Worm (Caenorhabditis elegans) whole organism, young adult: ENCODE data around the gene F23D12.7.

Source experiments
- B0035.1 ChIP-seq: sonication (generic microtip); optimal IDR thresholded peaks from 2 replicates; lab custom pipeline; 2016; ENCODE audit warnings: missing genetic modification characterization, mild to moderate bottlenecking, missing compliant biosample characterization, missing genotype, missing genetic modification reagents
- B0336.3 ChIP-seq: fragments of 200-800 bp; sonication (Bioruptor generic); IDR thresholded peaks from 2 replicates; pipeline ENCODE4 v1.3.6; 2022; ENCODE audit warnings: missing genetic modification characterization, missing compliant biosample characterization
- C17E4.6 ChIP-seq: fragments of 200-800 bp; sonication (Bioruptor generic); IDR thresholded peaks from 2 replicates; pipeline ENCODE4 v1.3.6; 2022; ENCODE audit warnings: missing genetic modification reagents, missing genetic modification characterization, missing compliant biosample characterization
- F57A8.1 ChIP-seq: fragments of 200-800 bp; sonication (Bioruptor generic); optimal IDR thresholded peaks from 2 replicates; lab custom pipeline; 2018; ENCODE audit warnings: mild to moderate bottlenecking, missing genetic modification characterization, moderate library complexity, missing compliant biosample characterization
- K12H6.12 ChIP-seq: fragments of 200-800 bp; sonication (Bioruptor generic); optimal IDR thresholded peaks from 2 replicates; lab custom pipeline; 2018; ENCODE audit warnings: mild to moderate bottlenecking, missing genetic modification characterization, missing compliant biosample characterization
- Y53F4B.3 ChIP-seq: fragments of 200-800 bp; sonication (Bioruptor generic); IDR thresholded peaks from 2 replicates; pipeline ENCODE4 v1.3.6; 2022; ENCODE audit warnings: missing genetic modification reagents, missing genetic modification characterization, missing compliant biosample characterization
- Y56A3A.18 ChIP-seq: fragments of 200-800 bp; sonication (Bioruptor generic); IDR thresholded peaks from 2 replicates; pipeline ENCODE4 v1.3.6; 2022; ENCODE audit warnings: missing genetic modification reagents, missing genetic modification characterization, missing compliant biosample characterization
- Y95B8A.8 ChIP-seq: fragments of 200-800 bp; sonication (Bioruptor generic); IDR thresholded peaks from 2 replicates; pipeline ENCODE4 v1.3.6; 2022; ENCODE audit warnings: missing genetic modification reagents, missing genetic modification characterization, missing compliant biosample characterization
- akir-1 ChIP-seq: fragments of 200-800 bp; sonication (Bioruptor generic); optimal IDR thresholded peaks from 2 replicates; lab custom pipeline; 2018; ENCODE audit warnings: mild to moderate bottlenecking, missing genetic modification characterization, moderate library complexity, missing compliant biosample characterization
- ccch-3 ChIP-seq: fragments of 200-800 bp; sonication (Bioruptor generic); optimal IDR thresholded peaks from 2 replicates; lab custom pipeline; 2018; ENCODE audit warnings: mild to moderate bottlenecking, missing genetic modification characterization, missing compliant biosample characterization
- cebp-2 ChIP-seq: fragments of 200-800 bp; sonication (Bioruptor generic); IDR thresholded peaks from 2 replicates; pipeline ENCODE4 v1.3.6; 2022; ENCODE audit warnings: missing genetic modification characterization, missing compliant biosample characterization
- ceh-100 ChIP-seq: fragments of 200-800 bp; sonication (Bioruptor generic); IDR thresholded peaks from 2 replicates; pipeline ENCODE4 v1.3.6; 2022; ENCODE audit warnings: missing genetic modification reagents, missing genetic modification characterization, missing compliant biosample characterization
- ceh-27 ChIP-seq: fragments of 200-800 bp; sonication (Bioruptor generic); optimal IDR thresholded peaks from 2 replicates; lab custom pipeline; 2018; ENCODE audit warnings: mild to moderate bottlenecking, missing genetic modification characterization, moderate library complexity, missing compliant biosample characterization
- ceh-40 ChIP-seq: fragments of 200-800 bp; sonication (Bioruptor generic); IDR thresholded peaks from 2 replicates; pipeline ENCODE4 v1.3.6; 2022; ENCODE audit warnings: missing genetic modification characterization, missing compliant biosample characterization
- ceh-79 ChIP-seq: sonication (generic microtip); optimal IDR thresholded peaks from 2 replicates; lab custom pipeline; 2017; ENCODE audit warnings: mild to moderate bottlenecking, missing genetic modification characterization, missing compliant biosample characterization
- ceh-91 ChIP-seq: fragments of 200-800 bp; sonication (Bioruptor generic); IDR thresholded peaks from 2 replicates; pipeline ENCODE4 v1.3.6; 2022; ENCODE audit warnings: missing genetic modification reagents, missing genetic modification characterization, missing compliant biosample characterization
- dpff-1 ChIP-seq: sonication (generic microtip); optimal IDR thresholded peaks from 2 replicates; lab custom pipeline; 2017; ENCODE audit warnings: mild to moderate bottlenecking, missing genetic modification characterization, missing compliant biosample characterization
- egl-18 ChIP-seq: fragments of 200-800 bp; sonication (Bioruptor generic); IDR thresholded peaks from 2 replicates; pipeline ENCODE4 v1.3.6; 2022; ENCODE audit warnings: missing genetic modification reagents, missing genetic modification characterization, missing compliant biosample characterization
- ekl-4 ChIP-seq: fragments of 200-800 bp; sonication (Bioruptor generic); IDR thresholded peaks from 2 replicates; pipeline ENCODE4 v1.3.6; 2022; ENCODE audit warnings: missing genetic modification reagents, missing genetic modification characterization, missing compliant biosample characterization
- gei-17 ChIP-seq: fragments of 200-800 bp; sonication (Bioruptor generic); optimal IDR thresholded peaks from 2 replicates; lab custom pipeline; 2018; ENCODE audit warnings: mild to moderate bottlenecking, missing genetic modification characterization, missing compliant biosample characterization
- him-1 ChIP-seq: sonication (generic microtip); optimal IDR thresholded peaks from 2 replicates; lab custom pipeline; 2016; ENCODE audit warnings: missing genotype, missing genetic modification reagents, missing genetic modification characterization, missing compliant biosample characterization
- hmg-1.2 ChIP-seq: fragments of 200-800 bp; sonication (Bioruptor generic); IDR thresholded peaks from 2 replicates; pipeline ENCODE4 v1.3.6; 2022; ENCODE audit warnings: missing genetic modification reagents, missing genetic modification characterization, missing compliant biosample characterization
- hmg-20 ChIP-seq: fragments of 200-800 bp; sonication (Bioruptor generic); IDR thresholded peaks from 2 replicates; pipeline ENCODE4 v1.3.6; 2022; ENCODE audit warnings: missing genetic modification reagents, missing genetic modification characterization, missing compliant biosample characterization
- let-526 ChIP-seq: fragments of 200-800 bp; sonication (Bioruptor generic); IDR thresholded peaks from 2 replicates; pipeline ENCODE4 v1.3.6; 2022; ENCODE audit warnings: missing genetic modification reagents, missing genetic modification characterization, missing compliant biosample characterization
- let-607 ChIP-seq, 2 experiments: fragments of 200-800 bp in 1 of 2; sonication (Bioruptor generic) in 1 of 2; sonication (generic microtip) in 1 of 2; optimal IDR thresholded peaks; 2 replicates each; lab custom pipeline; 2016 to 2018; ENCODE audit warnings: mild to moderate bottlenecking in 2 of 2, missing compliant biosample characterization in 2 of 2, missing genetic modification characterization in 2 of 2, moderate library complexity in 2 of 2, missing genotype in 1 of 2
- lin-26 ChIP-seq: fragments of 200-800 bp; sonication (Bioruptor generic); IDR thresholded peaks from 2 replicates; pipeline ENCODE4 v1.3.6; 2022; ENCODE audit warnings: missing genetic modification reagents, missing genetic modification characterization, missing compliant biosample characterization
- lin-35 ChIP-seq, 3 experiments: fragments of 150-350 bp in 2 of 3; sonication (generic microtip) in 1 of 3; optimal IDR thresholded peaks; 2 replicates each; lab custom pipeline; 2014 to 2018; ENCODE audit warnings: missing biosample characterization in 3 of 3, missing genetic modification characterization in 3 of 3, missing genetic modification reagents in 3 of 3
- lsl-1 ChIP-seq: fragments of 200-800 bp; sonication (Bioruptor generic); optimal IDR thresholded peaks from 2 replicates; lab custom pipeline; 2018; ENCODE audit warnings: mild to moderate bottlenecking, missing genetic modification characterization, moderate library complexity, missing compliant biosample characterization
- lsy-27 ChIP-seq: sonication (generic microtip); optimal IDR thresholded peaks from 2 replicates; lab custom pipeline; 2017; ENCODE audit warnings: missing genetic modification characterization, mild to moderate bottlenecking, missing compliant biosample characterization, antibody characterized with exemption, missing genotype, borderline replicate concordance; ENCODE audit not compliant: insufficient read depth
- madf-10 ChIP-seq: sonication (generic microtip); optimal IDR thresholded peaks from 2 replicates; lab custom pipeline; 2016; ENCODE audit warnings: mild to moderate bottlenecking, missing genetic modification characterization, missing compliant biosample characterization
- madf-6 ChIP-seq: fragments of 200-800 bp; sonication (Bioruptor generic); IDR thresholded peaks from 2 replicates; pipeline ENCODE4 v1.3.6; 2022; ENCODE audit warnings: missing genetic modification reagents, missing genetic modification characterization, missing compliant biosample characterization
- mcd-1 ChIP-seq: fragments of 200-800 bp; sonication (Bioruptor generic); IDR thresholded peaks from 2 replicates; pipeline ENCODE4 v1.3.6; 2022; ENCODE audit warnings: missing genetic modification reagents, missing genetic modification characterization, missing compliant biosample characterization
- mes-4 ChIP-seq: sonication (generic microtip); optimal IDR thresholded peaks from 2 replicates; lab custom pipeline; 2016; ENCODE audit warnings: missing genotype, missing genetic modification characterization, missing compliant biosample characterization
- nhr-120 ChIP-seq: fragments of 200-800 bp; sonication (Bioruptor generic); IDR thresholded peaks from 2 replicates; pipeline ENCODE4 v1.3.6; 2022; ENCODE audit warnings: missing genetic modification characterization, missing compliant biosample characterization
- nhr-179 ChIP-seq: sonication (generic microtip); optimal IDR thresholded peaks from 2 replicates; lab custom pipeline; 2016; ENCODE audit warnings: mild to moderate bottlenecking, missing genetic modification characterization, missing compliant biosample characterization
- nhr-80 ChIP-seq: sonication (generic microtip); optimal IDR thresholded peaks from 2 replicates; lab custom pipeline; 2016; ENCODE audit warnings: missing genetic modification characterization, missing compliant biosample characterization
- nhr-90 ChIP-seq: sonication (generic microtip); optimal IDR thresholded peaks from 2 replicates; lab custom pipeline; 2016; ENCODE audit warnings: missing genotype, mild to moderate bottlenecking, missing genetic modification characterization, missing compliant biosample characterization
- pha-4 ChIP-seq: fragments of 150-350 bp; sonication (generic microtip); optimal IDR thresholded peaks from 2 replicates; lab custom pipeline; 2014; ENCODE audit warnings: missing biosample characterization, missing genetic modification reagents, missing genetic modification characterization
- rcor-1 ChIP-seq: fragments of 200-800 bp; sonication (Bioruptor generic); IDR thresholded peaks from 2 replicates; pipeline ENCODE4 v1.3.6; 2022; ENCODE audit warnings: missing genetic modification reagents, missing genetic modification characterization, missing compliant biosample characterization
- rec-8 ChIP-seq, 2 experiments: sonication (generic microtip); optimal IDR thresholded peaks; 2 replicates each; lab custom pipeline; 2016; ENCODE audit warnings: mild to moderate bottlenecking in 2 of 2, missing genetic modification characterization in 2 of 2, missing genetic modification reagents in 2 of 2, missing genotype in 2 of 2, missing biosample characterization in 1 of 2, missing compliant biosample characterization in 1 of 2, moderate library complexity in 1 of 2
- sdz-38 ChIP-seq: sonication (generic microtip); optimal IDR thresholded peaks from 2 replicates; lab custom pipeline; 2016; ENCODE audit warnings: missing genotype, missing genetic modification characterization, missing compliant biosample characterization
- snpc-3.4 ChIP-seq: sonication (generic microtip); optimal IDR thresholded peaks from 2 replicates; lab custom pipeline; 2017; ENCODE audit warnings: missing genetic modification characterization, mild to moderate bottlenecking, missing compliant biosample characterization, antibody characterized with exemption, moderate library complexity, missing genotype, missing genetic modification reagents
- snpc-4 ChIP-seq, 5 experiments: fragments of 150-350 bp in 1 of 5; sonication (generic microtip) in 4 of 5; optimal IDR thresholded peaks; 2 replicates each; lab custom pipeline; 2014 to 2018; ENCODE audit warnings: missing genetic modification characterization in 5 of 5, missing biosample characterization in 3 of 5, antibody characterized with exemption in 2 of 5, mild to moderate bottlenecking in 2 of 5, missing compliant biosample characterization in 2 of 5, missing genotype in 2 of 5, moderate library complexity in 2 of 5, missing genetic modification reagents in 1 of 5
- sptf-2 ChIP-seq: fragments of 200-800 bp; sonication (Bioruptor generic); optimal IDR thresholded peaks from 2 replicates; lab custom pipeline; 2018; ENCODE audit warnings: mild to moderate bottlenecking, missing genetic modification characterization, missing compliant biosample characterization
- unc-130 ChIP-seq: sonication (generic microtip); optimal IDR thresholded peaks from 2 replicates; lab custom pipeline; 2016; ENCODE audit warnings: missing genetic modification reagents, missing genetic modification characterization, missing compliant biosample characterization
- ztf-22 ChIP-seq: fragments of 200-800 bp; sonication (Bioruptor generic); optimal IDR thresholded peaks from 2 replicates; lab custom pipeline; 2018; ENCODE audit warnings: mild to moderate bottlenecking, missing genetic modification characterization, moderate library complexity, missing compliant biosample characterization
- ztf-26 ChIP-seq: sonication (generic microtip); optimal IDR thresholded peaks from 2 replicates; lab custom pipeline; 2017; ENCODE audit warnings: missing genetic modification characterization, missing compliant biosample characterization
- ztf-6 ChIP-seq: fragments of 200-800 bp; sonication (Bioruptor generic); IDR thresholded peaks from 2 replicates; pipeline ENCODE4 v1.3.6; 2022; ENCODE audit warnings: missing genetic modification reagents, missing genetic modification characterization, missing compliant biosample characterization

F23D12.7 gene

ce11 chrX:14500422-14501058, 46.9 kb upstream of the F23D12.7 start (continued):
- TF ChIP-seq rec-8 (tag; optimal IDR thresholded peaks at IDR 0.05; lab: Kevin White, UChicago) (no peak), ccch-3 (GFP tag; lab: Kevin White, UChicago) (no peak), B0336.3 (GFP tag; lab: Robert Waterston, UW) (peak; percentile 51; the same call in 1 of the 2 replicates), ceh-40 (GFP tag; lab: Robert Waterston, UW) (no peak), cebp-2 (no peak), C17E4.6 (no peak), snpc-4 (GFP tag; optimal IDR thresholded peaks at IDR 0.05; lab: Kevin White, UChicago) (no peak), snpc-4 (tag; optimal IDR thresholded peaks at IDR 0.05; lab: Kevin White, UChicago) (peak in 3 of 4 experiments; percentile 0 to 42 (median 28)), let-607 (tag; optimal IDR thresholded peaks at IDR 0.05; lab: Kevin White, UChicago) (peak in 1 of 2 experiments; percentile 88), pha-4 (tag; lab: Kevin White, UChicago) (peak; percentile 43), gei-17 (GFP tag; lab: Kevin White, UChicago) (peak; percentile 19), let-526 (GFP tag; lab: Robert Waterston, UW) (no peak), ceh-79 (tag; lab: Kevin White, UChicago) (no peak), nhr-80 (tag; lab: Kevin White, UChicago) (peak; percentile 97), mcd-1 (GFP tag; lab: Robert Waterston, UW) (no peak), unc-130 (GFP tag; lab: Kevin White, UChicago) (no peak), lin-26 (no peak), Y53F4B.3 (GFP tag; lab: Robert Waterston, UW) (no peak), ztf-6 (no peak), lsy-27 (tag; lab: Kevin White, UChicago) (no peak), K12H6.12 (no peak), dpff-1 (tag; lab: Kevin White, UChicago) (no peak), mes-4 (tag; lab: Kevin White, UChicago) (no peak), madf-6 (GFP tag; lab: Robert Waterston, UW) (no peak), lin-35 (GFP tag; optimal IDR thresholded peaks at IDR 0.05; lab: Kevin White, UChicago) (no peak), ceh-27 (GFP tag; lab: Kevin White, UChicago) (no peak), nhr-120 (GFP tag; lab: Robert Waterston, UW) (no peak), lsl-1 (GFP tag; lab: Kevin White, UChicago) (no peak), ceh-91 (GFP tag; lab: Robert Waterston, UW) (no peak), ceh-100 (GFP tag; lab: Robert Waterston, UW) (no peak), ztf-26 (no peak), sdz-38 (tag; lab: Kevin White, UChicago) (no peak), him-1 (tag; lab: Kevin White, UChicago) (no peak), nhr-179 (tag; lab: Kevin White, UChicago) (no peak), ekl-4 (no peak), sptf-2 (no peak), egl-18 (GFP tag; lab: Robert Waterston, UW) (no peak), Y56A3A.18 (GFP tag; lab: Robert Waterston, UW) (no peak), nhr-90 (tag; lab: Kevin White, UChicago) (peak; percentile 40), madf-10 (tag; lab: Kevin White, UChicago) (no peak), hmg-1.2 (no peak), F57A8.1 (GFP tag; lab: Kevin White, UChicago) (no peak), B0035.1 (no peak), hmg-20 (GFP tag; lab: Robert Waterston, UW) (no peak), rcor-1 (no peak), snpc-3.4 (tag; lab: Kevin White, UChicago) (no peak), akir-1 (no peak), Y95B8A.8 (GFP tag; lab: Robert Waterston, UW) (no peak), ztf-22 (GFP tag; lab: Kevin White, UChicago) (peak; percentile 89)
